Fruit fly (Drosophila melanogaster) whole organism, embryonic: ENCODE results near the gene sage.

Source experiments
- Adf1 ChIP-seq: fragments of 200-800 bp; sonication (Bioruptor generic); IDR thresholded peaks from 2 replicates; pipeline ENCODE4 v1.3.6; 2022; ENCODE audit warnings: missing biosample characterization, missing genetic modification characterization
- Atf-2 ChIP-seq: fragments of 200-800 bp; sonication (Bioruptor generic); optimal IDR thresholded peaks from 2 replicates; lab custom pipeline; 2016; ENCODE audit warnings: missing biosample characterization, missing genetic modification characterization
- B-H2 ChIP-seq: fragments of 200-800 bp; sonication (Bioruptor generic); optimal IDR thresholded peaks from 2 replicates; lab custom pipeline; 2018; ENCODE audit warnings: missing biosample characterization, mild to moderate bottlenecking, missing genetic modification characterization
- CG10366 ChIP-seq: fragments of 200-800 bp; sonication (Bioruptor generic); IDR thresholded peaks from 2 replicates; pipeline ENCODE4 v1.3.6; 2022; ENCODE audit warnings: missing biosample characterization, missing genetic modification characterization
- CG10565 ChIP-seq: fragments of 200-800 bp; sonication (Bioruptor generic); optimal IDR thresholded peaks from 3 replicates; lab custom pipeline; 2016; ENCODE audit warnings: missing biosample characterization, mild to moderate bottlenecking, missing genetic modification characterization
- CG14860 ChIP-seq: fragments of 200-800 bp; sonication (Bioruptor generic); IDR thresholded peaks from 3 replicates; pipeline ENCODE4 v1.3.6; 2022; ENCODE audit warnings: missing biosample characterization, missing genetic modification characterization; ENCODE audit not compliant: partially characterized antibody
- CG15269 ChIP-seq: fragments of 200-800 bp; sonication (Bioruptor generic); optimal IDR thresholded peaks from 2 replicates; lab custom pipeline; 2018; ENCODE audit warnings: missing biosample characterization, mild to moderate bottlenecking, missing genetic modification characterization, moderate library complexity
- CG15601 ChIP-seq: fragments of 200-800 bp; sonication (Bioruptor generic); optimal IDR thresholded peaks from 3 replicates; lab custom pipeline; 2019; ENCODE audit warnings: missing biosample characterization, mild to moderate bottlenecking, missing genetic modification characterization, moderate library complexity
- CG17829 ChIP-seq: fragments of 200-800 bp; optimal IDR thresholded peaks from 2 replicates; lab custom pipeline; 2019; ENCODE audit warnings: missing biosample characterization, mild to moderate bottlenecking, missing genetic modification characterization, moderate library complexity
- CG1832 ChIP-seq: fragments of 200-800 bp; sonication (Bioruptor generic); optimal IDR thresholded peaks from 2 replicates; lab custom pipeline; 2017; ENCODE audit warnings: missing biosample characterization, mild to moderate bottlenecking, missing genetic modification characterization, inconsistent platforms
- CG2678 ChIP-seq: fragments of 200-800 bp; sonication (Bioruptor generic); optimal IDR thresholded peaks from 3 replicates; lab custom pipeline; 2019; ENCODE audit warnings: missing biosample characterization, mild to moderate bottlenecking, missing genetic modification characterization, moderate library complexity
- CG4617 ChIP-seq: fragments of 200-800 bp; sonication (Bioruptor generic); optimal IDR thresholded peaks from 3 replicates; lab custom pipeline; 2016; ENCODE audit warnings: missing biosample characterization, missing genetic modification characterization, borderline replicate concordance
- CG4854 ChIP-seq: fragments of 200-800 bp; sonication (Bioruptor generic); optimal IDR thresholded peaks from 2 replicates; lab custom pipeline; 2016; ENCODE audit warnings: missing biosample characterization, missing genetic modification characterization, inconsistent platforms
- CG6175 ChIP-seq: fragments of 200-800 bp; sonication (Bioruptor generic); IDR thresholded peaks from 3 replicates; pipeline ENCODE4 v1.3.6; 2022; ENCODE audit warnings: missing biosample characterization, missing genetic modification characterization
- CG6254 ChIP-seq: fragments of 200-800 bp; sonication (Bioruptor generic); optimal IDR thresholded peaks from 3 replicates; lab custom pipeline; 2017; ENCODE audit warnings: mild to moderate bottlenecking, missing biosample characterization, missing genetic modification reagents, missing genetic modification characterization
- CG6689 ChIP-seq: fragments of 200-800 bp; sonication (Bioruptor generic); IDR thresholded peaks from 2 replicates; pipeline ENCODE4 v1.3.6; 2022; ENCODE audit warnings: missing biosample characterization, missing genetic modification characterization
- CG7372 ChIP-seq: fragments of 200-800 bp; sonication (Bioruptor generic); IDR thresholded peaks from 2 replicates; pipeline ENCODE4 v1.3.6; 2022; ENCODE audit warnings: missing biosample characterization, missing genetic modification characterization
- CG9215 ChIP-seq: fragments of 200-800 bp; sonication (Bioruptor generic); IDR thresholded peaks from 2 replicates; pipeline ENCODE4 v1.3.6; 2022; ENCODE audit warnings: missing biosample characterization, missing genetic modification characterization
- Dref ChIP-seq: fragments of 200-800 bp; sonication (Bioruptor generic); IDR thresholded peaks from 2 replicates; pipeline ENCODE4 v1.3.6; 2022; ENCODE audit warnings: missing biosample characterization, missing genetic modification characterization
- Eip74EF ChIP-seq, 2 experiments: fragments of 200-800 bp in 1 of 2; fragments of >200 bp in 1 of 2; sonication (Bioruptor generic) in 1 of 2; optimal IDR thresholded peaks; 2 replicates each; lab custom pipeline; 2017 to 2019; ENCODE audit warnings: missing biosample characterization in 2 of 2, missing genetic modification characterization in 2 of 2, mild to moderate bottlenecking in 1 of 2, moderate library complexity in 1 of 2
- Ets97D ChIP-seq: fragments of 200-800 bp; sonication (Bioruptor generic); optimal IDR thresholded peaks from 3 replicates; lab custom pipeline; 2016; ENCODE audit warnings: missing biosample characterization, missing genetic modification characterization
- H2.0 ChIP-seq: fragments of 200-800 bp; sonication (Bioruptor generic); IDR thresholded peaks from 2 replicates; pipeline ENCODE4 v1.3.6; 2022; ENCODE audit warnings: missing biosample characterization, missing genetic modification characterization
- HmgZ ChIP-seq: fragments of 200-800 bp; sonication (Bioruptor generic); optimal IDR thresholded peaks from 2 replicates; lab custom pipeline; 2018; ENCODE audit warnings: missing biosample characterization, mild to moderate bottlenecking, missing genetic modification characterization
- Kr ChIP-seq: fragments of 200-800 bp; sonication (Bioruptor generic); optimal IDR thresholded peaks from 2 replicates; lab custom pipeline; 2017; ENCODE audit warnings: missing biosample characterization, mild to moderate bottlenecking, missing genetic modification characterization
- NfI ChIP-seq: fragments of 200-800 bp; sonication (Bioruptor generic); optimal IDR thresholded peaks from 3 replicates; lab custom pipeline; 2018; ENCODE audit warnings: missing biosample characterization, mild to moderate bottlenecking, missing genetic modification characterization, moderate library complexity
- PHDP ChIP-seq: fragments of 200-800 bp; sonication (Bioruptor generic); optimal IDR thresholded peaks from 3 replicates; lab custom pipeline; 2018; ENCODE audit warnings: missing biosample characterization, mild to moderate bottlenecking, missing genetic modification characterization, moderate library complexity
- Ptx1 ChIP-seq: fragments of 200-800 bp; sonication (Bioruptor generic); IDR thresholded peaks from 2 replicates; pipeline ENCODE4 v1.3.6; 2022; ENCODE audit warnings: missing biosample characterization, missing genetic modification characterization
- Ravus ChIP-seq: fragments of 200-800 bp; sonication (Bioruptor generic); IDR thresholded peaks from 2 replicates; pipeline ENCODE4 v1.3.6; 2022; ENCODE audit warnings: missing biosample characterization, missing genetic modification characterization
- Ssrp ChIP-seq: fragments of 200-800 bp; sonication (Bioruptor generic); optimal IDR thresholded peaks from 2 replicates; lab custom pipeline; 2018; ENCODE audit warnings: missing biosample characterization, mild to moderate bottlenecking, missing genetic modification characterization, moderate library complexity
- Tbp ChIP-seq: fragments of >200 bp; optimal IDR thresholded peaks from 2 replicates; lab custom pipeline; 2018; ENCODE audit warnings: missing biosample characterization, missing genetic modification characterization
- YL-1 ChIP-seq: fragments of 200-800 bp; sonication (Bioruptor generic); optimal IDR thresholded peaks from 3 replicates; lab custom pipeline; 2017; ENCODE audit warnings: missing biosample characterization, mild to moderate bottlenecking, missing genetic modification characterization
- ac ChIP-seq: fragments of 200-800 bp; sonication (Bioruptor generic); optimal IDR thresholded peaks from 3 replicates; lab custom pipeline; 2017; ENCODE audit warnings: missing biosample characterization, mild to moderate bottlenecking, missing genetic modification characterization
- cas ChIP-seq: fragments of 200-800 bp; sonication (Bioruptor generic); IDR thresholded peaks from 2 replicates; pipeline ENCODE4 v1.3.6; 2022; ENCODE audit warnings: missing biosample characterization, missing genetic modification characterization
- caup ChIP-seq: fragments of 200-800 bp; sonication (Bioruptor generic); optimal IDR thresholded peaks from 3 replicates; lab custom pipeline; 2017; ENCODE audit warnings: missing biosample characterization, mild to moderate bottlenecking, missing genetic modification characterization, moderate library complexity; ENCODE audit not compliant: severe bottlenecking
- dimm ChIP-seq: fragments of 200-800 bp; sonication (Bioruptor generic); IDR thresholded peaks from 2 replicates; pipeline ENCODE4 v1.3.6; 2022; ENCODE audit warnings: missing biosample characterization, missing genetic modification characterization
- dmrt99B ChIP-seq: fragments of 200-800 bp; sonication (Bioruptor generic); optimal IDR thresholded peaks from 2 replicates; lab custom pipeline; 2018; ENCODE audit warnings: missing biosample characterization, mild to moderate bottlenecking, missing genetic modification characterization, moderate library complexity
- exex ChIP-seq: fragments of 200-800 bp; sonication (Bioruptor generic); optimal IDR thresholded peaks from 4 replicates; lab custom pipeline; 2018; ENCODE audit warnings: missing biosample characterization, mild to moderate bottlenecking, missing genetic modification characterization, moderate library complexity
- fd96Cb ChIP-seq: fragments of 200-800 bp; sonication (Bioruptor generic); optimal IDR thresholded peaks from 2 replicates; lab custom pipeline; 2018; ENCODE audit warnings: missing biosample characterization, mild to moderate bottlenecking, missing genetic modification characterization, moderate library complexity
- kni ChIP-seq: fragments of 200-800 bp; sonication (Bioruptor generic); optimal IDR thresholded peaks from 3 replicates; lab custom pipeline; 2017; ENCODE audit warnings: mild to moderate bottlenecking, missing biosample characterization, missing genetic modification reagents, missing genetic modification characterization
- lab ChIP-seq: fragments of 200-800 bp; sonication (Bioruptor generic); optimal IDR thresholded peaks from 3 replicates; lab custom pipeline; 2017; ENCODE audit warnings: missing biosample characterization, missing genetic modification characterization, mild to moderate bottlenecking, moderate library complexity, missing genetic modification reagents
- nmo ChIP-seq: fragments of 200-800 bp; sonication (Bioruptor generic); optimal IDR thresholded peaks from 2 replicates; lab custom pipeline; 2018; ENCODE audit warnings: missing biosample characterization, mild to moderate bottlenecking, missing genetic modification characterization, moderate library complexity
- otp ChIP-seq: fragments of 200-800 bp; sonication (Bioruptor generic); IDR thresholded peaks from 3 replicates; pipeline ENCODE4, ENCODE4 v1.3.6; 2022; ENCODE audit warnings: missing biosample characterization, missing genetic modification characterization
- schlank ChIP-seq: fragments of 200-800 bp; sonication (Bioruptor generic); optimal IDR thresholded peaks from 2 replicates; lab custom pipeline; 2018; ENCODE audit warnings: missing biosample characterization, mild to moderate bottlenecking, missing genetic modification characterization
- sisA ChIP-seq: fragments of 200-800 bp; sonication (Bioruptor generic); IDR thresholded peaks from 2 replicates; pipeline ENCODE4 v1.3.6; 2022; ENCODE audit warnings: missing biosample characterization, missing genetic modification characterization
- tap ChIP-seq: fragments of 200-800 bp; optimal IDR thresholded peaks from 3 replicates; lab custom pipeline; 2019; ENCODE audit warnings: missing biosample characterization, mild to moderate bottlenecking, missing genetic modification characterization, moderate library complexity
- tll ChIP-seq, 2 experiments: fragments of 200-800 bp in 1 of 2; fragments of >200 bp in 1 of 2; sonication (Bioruptor generic) in 1 of 2; optimal IDR thresholded peaks; 2 replicates each; lab custom pipeline; 2017 to 2019; ENCODE audit warnings: missing biosample characterization in 2 of 2, missing genetic modification characterization in 2 of 2, mild to moderate bottlenecking in 1 of 2, moderate library complexity in 1 of 2
- trh ChIP-seq: fragments of 200-800 bp; sonication (Bioruptor generic); optimal IDR thresholded peaks from 2 replicates; lab custom pipeline; 2016; ENCODE audit warnings: missing biosample characterization, missing genetic modification characterization
- vvl ChIP-seq: fragments of 200-800 bp; sonication (Bioruptor generic); IDR thresholded peaks from 2 replicates; pipeline ENCODE4 v1.3.6; 2022; ENCODE audit warnings: missing biosample characterization, missing genetic modification characterization

Gene sage

dm6 chr3R:9220064-9220864 lies 43.7 kb downstream of the sage start (continued):
- TF ChIP-seq Dref (GFP tag; lab: Robert Waterston, UW) (no peak), CG15601 (tag; lab: Kevin White, UChicago) (no peak), CG10366 (GFP tag; lab: Robert Waterston, UW) (peak; percentile 30; the same call in 1 of the 2 replicates), CG1832 (GFP tag; lab: Kevin White, UChicago) (peak; percentile 80), nmo (GFP tag; lab: Kevin White, UChicago) (no peak), CG6175 (GFP tag; lab: Robert Waterston, UW) (0 out of 3 replicates have a peak, but pooled peaks have one; percentile 36), H2.0 (no peak), tll (GFP tag; optimal IDR thresholded peaks at IDR 0.05; lab: Kevin White, UChicago) (peak in 1 of 2 experiments; percentile 54), cas (GFP tag; lab: Robert Waterston, UW) (no peak), Ets97D (GFP tag; lab: Kevin White, UChicago) (no peak), otp (GFP tag; lab: Robert Waterston, UW) (no peak), B-H2 (no peak), Ravus (GFP tag; lab: Robert Waterston, UW) (no peak), Adf1 (GFP tag; lab: Robert Waterston, UW) (peak; percentile 39; the same call in 1 of the 2 replicates), CG4617 (GFP tag; lab: Kevin White, UChicago) (no peak), dimm (GFP tag; lab: Robert Waterston, UW) (no peak), NfI (GFP tag; lab: Kevin White, UChicago) (peak; percentile 35), CG6689 (0 out of 2 replicates have a peak, but pooled peaks have one; percentile 13), CG2678 (tag; lab: Kevin White, UChicago) (peak; percentile 37), Ptx1 (GFP tag; lab: Robert Waterston, UW) (0 out of 2 replicates have a peak, but pooled peaks have one; percentile 36), tap (tag; lab: Kevin White, UChicago) (no peak), CG7372 (no peak), fd96Cb (tag; lab: Kevin White, UChicago) (no peak), YL-1 (GFP tag; lab: Kevin White, UChicago) (no peak), PHDP (peak; percentile 59), lab (GFP tag; lab: Kevin White, UChicago) (peak; percentile 61), caup (GFP tag; lab: Kevin White, UChicago) (peak; percentile 36), kni (GFP tag; lab: Kevin White, UChicago) (peak; percentile 57), ac (GFP tag; lab: Kevin White, UChicago) (no peak), dmrt99B (tag; lab: Kevin White, UChicago) (peak; percentile 32), Atf-2 (GFP tag; lab: Kevin White, UChicago) (peak; percentile 18), Ssrp (tag; lab: Kevin White, UChicago) (no peak), CG17829 (tag; lab: Kevin White, UChicago) (peak; percentile 15), CG4854 (no peak), Tbp (no peak), trh (GFP tag; lab: Kevin White, UChicago) (no peak), Eip74EF (GFP tag; optimal IDR thresholded peaks at IDR 0.05; lab: Kevin White, UChicago) (no peak), CG9215 (GFP tag; lab: Robert Waterston, UW) (no peak), schlank (tag; lab: Kevin White, UChicago) (no peak), sisA (no peak), CG6254 (GFP tag; lab: Kevin White, UChicago) (peak; percentile 18), vvl (GFP tag; lab: Robert Waterston, UW) (peak; percentile 59), exex (tag; lab: Kevin White, UChicago) (no peak), HmgZ (peak; percentile 44), CG10565 (GFP tag; lab: Kevin White, UChicago) (no peak), CG14860 (no peak), Kr (GFP tag; lab: Kevin White, UChicago) (peak; percentile 8), CG15269 (tag; lab: Kevin White, UChicago) (peak; percentile 8)
